Worm (Caenorhabditis elegans): ENCODE measurements around the gene B0496.11.

Gene B0496.11

ce11 chrIV:7465857-7466256 is 32.1 kb upstream of the B0496.11 start, which contains the start of gene F13B6.3:
Gene F13B6.3, minus strand, starts transcription at chrIV:7465957.
- TF ChIP-seq nhr-237 (tag; optimal IDR thresholded peaks at IDR 0.05) (no peak), blmp-1 (tag; optimal IDR thresholded peaks at IDR 0.05) (no peak), mef-2 (tag; optimal IDR thresholded peaks at IDR 0.05) (no peak), unc-30 (tag; optimal IDR thresholded peaks at IDR 0.05) (no peak), rnt-1 (tag; optimal IDR thresholded peaks at IDR 0.05) (no peak), nhr-85 (tag) (no peak), mab-9 (GFP tag; IDR thresholded peaks at IDR 0.05) (no peak), ceh-8 (GFP tag; optimal IDR thresholded peaks at IDR 0.05) (no peak), skn-1 (tag; optimal IDR thresholded peaks at IDR 0.05) (no peak), sup-37 (GFP tag; optimal IDR thresholded peaks at IDR 0.05) (no peak), unc-98 (GFP tag; IDR thresholded peaks at IDR 0.05) (no peak), unc-86 (tag; optimal IDR thresholded peaks at IDR 0.05) (no peak), lin-35 (GFP tag; optimal IDR thresholded peaks at IDR 0.05) (no peak), nhr-90 (tag; optimal IDR thresholded peaks at IDR 0.05; ENCODE audit: poor library complexity) (no peak), efl-1 (optimal IDR thresholded peaks at IDR 0.05) (no peak), efl-1 (GFP tag; optimal IDR thresholded peaks at IDR 0.05 in 1 of 2) (no peak), C04F5.9 (tag; optimal IDR thresholded peaks at IDR 0.05) (no peak)

- TF ChIP-seq ceh-8 (GFP tag; optimal IDR thresholded peaks at IDR 0.05): no peak
Observed at ce11 chrIV:7460225-7460624, 26.5 kb upstream of the B0496.11 start, which contains the start of gene F13B6.2. Gene F13B6.2, minus strand, starts transcription at chrIV:7460325.

- TF ChIP-seq nhr-20 (tag; optimal IDR thresholded peaks at IDR 0.05) (no peak), hlh-17 (GFP tag; optimal IDR thresholded peaks at IDR 0.05; ENCODE audit: borderline replicate concordance) (no peak), F16B12.6 (tag; optimal IDR thresholded peaks at IDR 0.05) (no peak), fkh-10 (GFP tag; optimal IDR thresholded peaks at IDR 0.05) (no peak)
Observed at ce11 chrIV:7456225-7456624, 22.5 kb upstream of the B0496.11 start, which contains the start of gene F13B6.1. Gene F13B6.1, plus strand, starts transcription at chrIV:7456525.

DNA sequence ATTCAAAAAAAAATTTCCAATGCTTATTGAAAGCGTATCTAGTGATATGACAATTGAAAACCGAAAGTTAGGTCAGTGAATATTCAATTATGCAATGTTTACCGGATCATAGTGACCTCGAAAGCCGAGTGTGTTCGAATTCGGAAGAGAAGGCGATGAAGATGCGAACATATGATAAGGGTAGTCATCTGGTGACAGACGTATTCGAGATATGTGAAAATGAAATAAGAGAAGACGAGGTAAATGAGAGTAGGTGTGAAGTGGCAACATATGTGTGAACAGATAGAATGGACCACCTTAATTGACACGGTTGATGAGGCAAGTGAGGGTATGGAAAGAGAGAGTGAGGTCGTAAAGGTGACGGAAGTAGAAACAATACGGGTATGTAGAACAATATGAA is 21.1 kb upstream of the B0496.11 start:
- TF ChIP-seq egl-13 (tag; optimal IDR thresholded peaks at IDR 0.05): no peak
- no peak for TF ChIP-seq lin-14 (GFP tag; optimal IDR thresholded peaks at IDR 0.05)
- TF ChIP-seq blmp-1 (tag; optimal IDR thresholded peaks at IDR 0.05): peak; percentile 60

- TF ChIP-seq lin-14 (GFP tag; optimal IDR thresholded peaks at IDR 0.05) (peak; percentile 74), ceh-88 (GFP tag; IDR thresholded peaks at IDR 0.05) (no peak), ztf-11 (tag; optimal IDR thresholded peaks at IDR 0.05) (no peak), ceh-8 (GFP tag; optimal IDR thresholded peaks at IDR 0.05) (peak; percentile 28), isw-1 (GFP tag; IDR thresholded peaks at IDR 0.05) (0 out of 2 replicates have a peak, but pooled peaks have one; percentile 7), ceh-82 (tag; optimal IDR thresholded peaks at IDR 0.05) (peak in 1 of 3 experiments; percentile 36), fkh-8 (tag; optimal IDR thresholded peaks at IDR 0.05) (peak; percentile 17), fkh-10 (GFP tag; optimal IDR thresholded peaks at IDR 0.05) (peak; percentile 16)
Observed at ce11 chrIV:7453661-7454159, 20.0 kb upstream of the B0496.11 start.

ce11 chrIV:7451345-7451744 is 17.6 kb upstream of the B0496.11 start, which contains the start of gene tes-1:
Gene tes-1, minus strand, starts transcription at chrIV:7451445.
- TF ChIP-seq unc-30 (tag; optimal IDR thresholded peaks at IDR 0.05): no peak
- no peak for TF ChIP-seq lin-39 (tag; optimal IDR thresholded peaks at IDR 0.05)
- no peak for TF ChIP-seq tbx-2 (tag; optimal IDR thresholded peaks at IDR 0.05)
- no peak for TF ChIP-seq C04F5.9 (tag; optimal IDR thresholded peaks at IDR 0.05)
- TF ChIP-seq swsn-7 (tag; optimal IDR thresholded peaks at IDR 0.05): no peak
- TF ChIP-seq ama-1 (optimal IDR thresholded peaks at IDR 0.05): no peak
- TF ChIP-seq nhr-20 (tag; optimal IDR thresholded peaks at IDR 0.05): no peak
- TF ChIP-seq ceh-8 (GFP tag; optimal IDR thresholded peaks at IDR 0.05): no peak
- TF ChIP-seq nhr-11 (tag; optimal IDR thresholded peaks at IDR 0.05): no peak
- no peak for TF ChIP-seq ceh-63 (GFP tag; optimal IDR thresholded peaks at IDR 0.05)
- TF ChIP-seq nhr-71 (tag; optimal IDR thresholded peaks at IDR 0.05): no peak
- TF ChIP-seq mdl-1 (tag; optimal IDR thresholded peaks at IDR 0.05): no peak
- no peak for TF ChIP-seq fos-1 (tag; optimal IDR thresholded peaks at IDR 0.05)
- no peak for TF ChIP-seq dpl-1 (GFP tag; optimal IDR thresholded peaks at IDR 0.05)
- TF ChIP-seq nhr-84 (tag; optimal IDR thresholded peaks at IDR 0.05): no peak
- no peak for TF ChIP-seq zag-1 (tag; optimal IDR thresholded peaks at IDR 0.05)
